Worm (Caenorhabditis elegans): ENCODE measurements around the gene fbxb-91.
"Not testable (repeated sequence)": the region's sequence is repeated elsewhere in the genome, so short reads cannot be mapped to it uniquely, and the experiment has no call there.

The fbxb-91 gene

ce11 chrII:3764486-3764885 is 13.9 kb upstream of the fbxb-91 start, which contains the start of gene srx-112:
Gene srx-112 (minus strand): TSS chrII:3764586.
- no peak for TF ChIP-seq unc-39 (tag; optimal IDR thresholded peaks at IDR 0.05)
- no peak for TF ChIP-seq ztf-7 (tag; optimal IDR thresholded peaks at IDR 0.05)
- TF ChIP-seq mes-2 (tag; optimal IDR thresholded peaks at IDR 0.05; ENCODE audit: poor library complexity, severe bottlenecking), result no peak
- TF ChIP-seq set-16 (GFP tag; IDR thresholded peaks at IDR 0.05), result no peak
- TF ChIP-seq saeg-2 (GFP tag; IDR thresholded peaks at IDR 0.05), result no peak
- no peak for TF ChIP-seq nhr-42 (GFP tag; IDR thresholded peaks at IDR 0.05)
- TF ChIP-seq mxl-2 (GFP tag; conservative IDR thresholded peaks at IDR 0.05), result no peak
- TF ChIP-seq daf-19 (GFP tag; conservative IDR thresholded peaks at IDR 0.05), result no peak
- no peak for TF ChIP-seq ZK337.2 (GFP tag; IDR thresholded peaks at IDR 0.05)
- TF ChIP-seq aly-2 (tag; optimal IDR thresholded peaks at IDR 0.05), result no peak
- TF ChIP-seq unc-62 (GFP tag; optimal IDR thresholded peaks at IDR 0.05 in 1 of 2), result no peak
- no peak for TF ChIP-seq unc-62 (tag; optimal IDR thresholded peaks at IDR 0.05)
- TF ChIP-seq nhr-111 (GFP tag; optimal IDR thresholded peaks at IDR 0.05), result no peak
- no peak for TF ChIP-seq mdt-29 (GFP tag; IDR thresholded peaks at IDR 0.05)
- no peak for TF ChIP-seq daf-16 (GFP tag; optimal IDR thresholded peaks at IDR 0.05)
- TF ChIP-seq daf-16 (tag; optimal IDR thresholded peaks at IDR 0.05), result no peak
- TF ChIP-seq madf-9 (GFP tag; conservative IDR thresholded peaks at IDR 0.05), result no peak
- TF ChIP-seq rbr-2 (tag; optimal IDR thresholded peaks at IDR 0.05), result no peak
- TF ChIP-seq lin-38 (GFP tag; IDR thresholded peaks at IDR 0.05), result no peak

- peak in 1 of 2 experiments; percentile 3 for TF ChIP-seq unc-62 (GFP tag; optimal IDR thresholded peaks at IDR 0.05 in 1 of 2)
- TF ChIP-seq unc-62 (tag; optimal IDR thresholded peaks at IDR 0.05), result not testable (repeated sequence)
Measured at ce11 chrII:3761599-3761998, 11.0 kb upstream of the fbxb-91 start, which contains the start of gene T24E12.6. Gene T24E12.6 (minus strand): TSS chrII:3761699.

- TF ChIP-seq R02D3.7 (tag; optimal IDR thresholded peaks at IDR 0.05) (no peak), rbr-2 (tag; optimal IDR thresholded peaks at IDR 0.05) (no peak), D1046.2 (GFP tag; IDR thresholded peaks at IDR 0.05) (no peak), lin-38 (GFP tag; IDR thresholded peaks at IDR 0.05) (no peak), mdl-1 (tag; optimal IDR thresholded peaks at IDR 0.05) (no peak), nhr-77 (tag; optimal IDR thresholded peaks at IDR 0.05) (no peak), unc-39 (tag; optimal IDR thresholded peaks at IDR 0.05) (no peak), lin-29 (GFP tag; IDR thresholded peaks at IDR 0.05) (no peak), aha-1 (tag) (no peak), Y105C5A.15 (GFP tag; IDR thresholded peaks at IDR 0.05) (no peak), Y48G9A.11 (GFP tag; IDR thresholded peaks at IDR 0.05) (no peak), daf-8 (GFP tag; IDR thresholded peaks at IDR 0.05) (no peak), ceh-62 (tag; optimal IDR thresholded peaks at IDR 0.05) (no peak), php-3 (GFP tag; IDR thresholded peaks at IDR 0.05) (no peak), mxl-2 (GFP tag; conservative IDR thresholded peaks at IDR 0.05) (no peak), lsy-2 (tag; optimal IDR thresholded peaks at IDR 0.05) (no peak), nhr-111 (GFP tag; optimal IDR thresholded peaks at IDR 0.05) (no peak), mdt-29 (GFP tag; IDR thresholded peaks at IDR 0.05) (no peak), ztf-7 (tag; optimal IDR thresholded peaks at IDR 0.05) (no peak)
Measured at ce11 chrII:3759010-3759409, 8.4 kb upstream of the fbxb-91 start, which contains the start of gene T24E12.12. Gene T24E12.12 (plus strand): TSS chrII:3759290.

ce11 chrII:3757499-3757898 is 6.9 kb upstream of the fbxb-91 start, which contains the start of gene srx-111:
Gene srx-111 (plus strand): TSS chrII:3757799.
- TF ChIP-seq gei-8 (GFP tag; optimal IDR thresholded peaks at IDR 0.05), result no peak
- TF ChIP-seq aha-1 (tag), result no peak
- TF ChIP-seq lin-29 (GFP tag; IDR thresholded peaks at IDR 0.05), result no peak
- TF ChIP-seq dmd-8 (GFP tag; IDR thresholded peaks at IDR 0.05), result no peak
- TF ChIP-seq nhr-111 (GFP tag; optimal IDR thresholded peaks at IDR 0.05), result no peak
- no peak for TF ChIP-seq ZK337.2 (GFP tag; IDR thresholded peaks at IDR 0.05)

- TF ChIP-seq lin-13 (GFP tag; optimal IDR thresholded peaks at IDR 0.05), result no peak
- no peak for TF ChIP-seq hlh-30 (tag; optimal IDR thresholded peaks at IDR 0.05; ENCODE audit: insufficient read depth)
- no peak for TF ChIP-seq ceh-28 (tag; optimal IDR thresholded peaks at IDR 0.05)
- no peak for TF ChIP-seq ztf-7 (tag; optimal IDR thresholded peaks at IDR 0.05)
- no peak for TF ChIP-seq Y105C5A.15 (GFP tag; IDR thresholded peaks at IDR 0.05)
- no peak for TF ChIP-seq hmg-1.1 (GFP tag; IDR thresholded peaks at IDR 0.05)
- TF ChIP-seq daf-12 (tag; optimal IDR thresholded peaks at IDR 0.05), result no peak
- TF ChIP-seq attf-4 (tag; optimal IDR thresholded peaks at IDR 0.05), result no peak
Measured at ce11 chrII:3753598-3753997, 3.0 kb upstream of the fbxb-91 start, which contains the start of gene rcd-1. Gene rcd-1 (plus strand): TSS chrII:3753898.

Data from whole organism, L4 larva.